Worm (Caenorhabditis elegans) whole organism, L2 larva: Measurements from ENCODE around the gene ccnk-1.

ENCODE experiments used
- gmeb-1 ChIP-seq: fragments of 150-350 bp; optimal IDR thresholded peaks from 2 replicates; lab custom pipeline; 2014; ENCODE audit warnings: missing biosample characterization, missing genetic modification characterization

The ccnk-1 gene

ce11 chrV:14663006-14663405, 50.7 kb downstream of the ccnk-1 start, which contains the start of gene C47E8.9:
TSS of gene C47E8.9 (plus strand) at chrV:14663306.
- TF ChIP-seq gmeb-1 (tag; lab: Kevin White, UChicago) = no peak
- TF ChIP-seq, all 48 proteins: peak for 0
